Worm (Caenorhabditis elegans) whole organism, L1 larva: ENCODE measurements around the gene C06A1.7.

Experiments
- C34B4.2 ChIP-seq: sonication (generic microtip); optimal IDR thresholded peaks from 2 replicates; lab custom pipeline; 2017; ENCODE audit warnings: mild to moderate bottlenecking, missing genetic modification characterization, missing compliant biosample characterization
- F16B12.6 ChIP-seq: fragments of 150-350 bp; optimal IDR thresholded peaks from 2 replicates; lab custom pipeline; 2014; ENCODE audit warnings: missing biosample characterization, missing genetic modification characterization
- alr-1 ChIP-seq: fragments of 200-800 bp; sonication (Bioruptor generic); optimal IDR thresholded peaks from 2 replicates; lab custom pipeline; 2018; ENCODE audit warnings: borderline replicate concordance, mild to moderate bottlenecking, missing genetic modification characterization, missing compliant biosample characterization
- aly-2 ChIP-seq: fragments of 150-350 bp; optimal IDR thresholded peaks from 2 replicates; lab custom pipeline; 2014; ENCODE audit warnings: missing biosample characterization, missing genetic modification characterization
- ama-1 ChIP-seq: fragments of 150-350 bp; optimal IDR thresholded peaks from 2 replicates; lab custom pipeline; 2014
- ceh-8 ChIP-seq: fragments of 200-800 bp; sonication (Bioruptor generic); optimal IDR thresholded peaks from 2 replicates; lab custom pipeline; 2018; ENCODE audit warnings: mild to moderate bottlenecking, missing genetic modification characterization, moderate library complexity, missing compliant biosample characterization
- ceh-82 ChIP-seq, 3 experiments: fragments of 150-350 bp in 1 of 3; sonication (generic microtip) in 2 of 3; optimal IDR thresholded peaks; 2 replicates each; lab custom pipeline; 2014 to 2017; ENCODE audit warnings: missing biosample characterization in 3 of 3, missing genetic modification characterization in 3 of 3
- ceh-88 ChIP-seq: fragments of 200-800 bp; sonication (Bioruptor generic); IDR thresholded peaks from 2 replicates; pipeline ENCODE4 v1.3.6; 2022; ENCODE audit warnings: missing genetic modification characterization, missing compliant biosample characterization
- ceh-90 ChIP-seq: sonication (generic microtip); optimal IDR thresholded peaks from 2 replicates; lab custom pipeline; 2016; ENCODE audit warnings: missing genetic modification characterization, missing compliant biosample characterization
- dpl-1 ChIP-seq, 3 experiments: fragments of 150-350 bp in 2 of 3; sonication (generic microtip) in 1 of 3; optimal IDR thresholded peaks; 2 replicates each; lab custom pipeline; 2014 to 2017; ENCODE audit warnings: missing biosample characterization in 3 of 3, missing genetic modification characterization in 3 of 3, missing genetic modification reagents in 3 of 3
- efl-1 ChIP-seq, 4 experiments: fragments of 150-350 bp; optimal IDR thresholded peaks in 3 of 4; peaks in 1 of 4; 1 replicate in 1 of 4; 2 replicates in 3 of 4; lab custom pipeline; 2014; ENCODE audit warnings: missing biosample characterization in 2 of 4, missing genetic modification characterization in 2 of 4, missing genetic modification reagents in 2 of 4
- efl-3 ChIP-seq: fragments of 200-800 bp; sonication (Bioruptor generic); optimal IDR thresholded peaks from 2 replicates; lab custom pipeline; 2018; ENCODE audit warnings: mild to moderate bottlenecking, missing genetic modification characterization, missing compliant biosample characterization
- elt-2 ChIP-seq: sonication (generic microtip); optimal IDR thresholded peaks from 2 replicates; lab custom pipeline; 2016; ENCODE audit warnings: missing genetic modification characterization, mild to moderate bottlenecking, inconsistent platforms, missing compliant biosample characterization, missing genetic modification reagents
- elt-3 ChIP-seq, 6 experiments: fragments of 150-350 bp in 1 of 6; sonication (generic microtip); optimal IDR thresholded peaks; 2 replicates each; lab custom pipeline; 2017 to 2018; ENCODE audit warnings: missing biosample characterization in 6 of 6, missing genetic modification characterization in 6 of 6, inconsistent platforms in 1 of 6
- fkh-10 ChIP-seq: sonication (generic microtip); optimal IDR thresholded peaks from 2 replicates; lab custom pipeline; 2017; ENCODE audit warnings: missing biosample characterization, missing genetic modification reagents, missing genetic modification characterization
- fkh-4 ChIP-seq: sonication (generic microtip); optimal IDR thresholded peaks from 2 replicates; lab custom pipeline; 2016; ENCODE audit warnings: missing compliant biosample characterization, missing genetic modification characterization, borderline replicate concordance
- fos-1 ChIP-seq: fragments of 150-350 bp; optimal IDR thresholded peaks from 2 replicates; lab custom pipeline; 2014; ENCODE audit warnings: missing biosample characterization, missing genetic modification characterization
- grh-1 ChIP-seq: fragments of 200-800 bp; sonication (Bioruptor generic); IDR thresholded peaks from 2 replicates; pipeline ENCODE4 v1.3.6; 2022; ENCODE audit warnings: missing genetic modification reagents, missing genetic modification characterization, missing compliant biosample characterization
- hlh-4 ChIP-seq: sonication (generic microtip); optimal IDR thresholded peaks from 2 replicates; lab custom pipeline; 2016; ENCODE audit warnings: mild to moderate bottlenecking, missing genetic modification characterization, missing compliant biosample characterization
- lin-13 ChIP-seq: fragments of 150-350 bp; optimal IDR thresholded peaks from 2 replicates; lab custom pipeline; 2014; ENCODE audit warnings: missing biosample characterization, missing genetic modification reagents, missing genetic modification characterization
- lin-14 ChIP-seq: fragments of 200-800 bp; sonication (Bioruptor generic); optimal IDR thresholded peaks from 2 replicates; lab custom pipeline; 2018; ENCODE audit warnings: mild to moderate bottlenecking, missing genetic modification characterization, moderate library complexity, missing compliant biosample characterization
- lin-15B ChIP-seq: fragments of 150-350 bp; sonication (generic microtip); optimal IDR thresholded peaks from 3 replicates; lab custom pipeline; 2014; ENCODE audit warnings: missing biosample characterization, missing genetic modification characterization
- lin-35 ChIP-seq, 2 experiments: fragments of 150-350 bp; optimal IDR thresholded peaks; 2 replicates each; lab custom pipeline; 2014; ENCODE audit warnings: missing biosample characterization in 2 of 2, missing genetic modification characterization in 2 of 2, missing genetic modification reagents in 2 of 2
- lir-3 ChIP-seq: sonication (generic microtip); optimal IDR thresholded peaks from 2 replicates; lab custom pipeline; 2016; ENCODE audit warnings: mild to moderate bottlenecking, missing genetic modification characterization, moderate library complexity, missing compliant biosample characterization; ENCODE audit not compliant: poor library complexity
- mab-9 ChIP-seq: fragments of 200-800 bp; sonication (Bioruptor generic); IDR thresholded peaks from 2 replicates; pipeline ENCODE4 v1.3.6; 2022; ENCODE audit warnings: missing genetic modification reagents, missing genetic modification characterization, missing compliant biosample characterization
- mef-2 ChIP-seq: fragments of 150-350 bp; optimal IDR thresholded peaks from 2 replicates; lab custom pipeline; 2014; ENCODE audit warnings: missing biosample characterization, missing genetic modification characterization
- mep-1 ChIP-seq: fragments of 150-350 bp; optimal IDR thresholded peaks from 2 replicates; lab custom pipeline; 2014; ENCODE audit warnings: missing biosample characterization, missing genetic modification characterization
- nhr-12 ChIP-seq: sonication (generic microtip); optimal IDR thresholded peaks from 2 replicates; lab custom pipeline; 2017; ENCODE audit warnings: missing biosample characterization, missing genetic modification characterization
- nhr-19 ChIP-seq: fragments of 200-800 bp; sonication (Bioruptor generic); conservative IDR thresholded peaks from 2 replicates; pipeline ENCODE4 v1.3.6; 2022; ENCODE audit warnings: missing genetic modification characterization, missing compliant biosample characterization
- nhr-28 ChIP-seq: fragments of 150-350 bp; optimal IDR thresholded peaks from 2 replicates; lab custom pipeline; 2014; ENCODE audit warnings: missing biosample characterization, missing genetic modification characterization
- nhr-71 ChIP-seq: sonication (generic microtip); optimal IDR thresholded peaks from 2 replicates; lab custom pipeline; 2016; ENCODE audit warnings: mild to moderate bottlenecking, missing genetic modification characterization, moderate library complexity, missing compliant biosample characterization
- nhr-77 ChIP-seq: fragments of 150-350 bp; optimal IDR thresholded peaks from 2 replicates; lab custom pipeline; 2014; ENCODE audit warnings: missing biosample characterization, missing genetic modification characterization
- nhr-85 ChIP-seq: sonication (generic microtip); peaks from one replicate; lab custom pipeline; 2016; ENCODE audit warnings: missing genetic modification characterization, inconsistent platforms, missing compliant biosample characterization
- pag-3 ChIP-seq: sonication (generic microtip); optimal IDR thresholded peaks from 2 replicates; lab custom pipeline; 2017; ENCODE audit warnings: missing genetic modification characterization, mild to moderate bottlenecking, missing compliant biosample characterization, antibody characterized with exemption, borderline replicate concordance; ENCODE audit not compliant: insufficient read depth
- rnt-1 ChIP-seq: sonication (generic microtip); optimal IDR thresholded peaks from 2 replicates; lab custom pipeline; 2016; ENCODE audit warnings: mild to moderate bottlenecking, missing genetic modification characterization, moderate library complexity, missing compliant biosample characterization
- snpc-4 ChIP-seq: fragments of 150-350 bp; optimal IDR thresholded peaks from 2 replicates; lab custom pipeline; 2014; ENCODE audit warnings: missing biosample characterization, missing genetic modification characterization
- sox-4 ChIP-seq: sonication (generic microtip); optimal IDR thresholded peaks from 2 replicates; lab custom pipeline; 2016; ENCODE audit warnings: missing genetic modification characterization, missing compliant biosample characterization
- sptf-1 ChIP-seq: fragments of 150-350 bp; optimal IDR thresholded peaks from 2 replicates; lab custom pipeline; 2014; ENCODE audit warnings: missing biosample characterization, missing genetic modification characterization
- unc-130 ChIP-seq: fragments of 150-350 bp; optimal IDR thresholded peaks from 2 replicates; lab custom pipeline; 2017; ENCODE audit warnings: missing biosample characterization, missing genetic modification characterization, inconsistent platforms
- unc-30 ChIP-seq: sonication (generic microtip); optimal IDR thresholded peaks from 2 replicates; lab custom pipeline; 2017; ENCODE audit warnings: missing biosample characterization, missing genetic modification characterization
- unc-86 ChIP-seq: sonication (generic microtip); optimal IDR thresholded peaks from 2 replicates; lab custom pipeline; 2016; ENCODE audit warnings: missing genetic modification characterization, missing compliant biosample characterization
- vab-15 ChIP-seq: sonication (generic microtip); optimal IDR thresholded peaks from 2 replicates; lab custom pipeline; 2017; ENCODE audit warnings: missing genotype, mild to moderate bottlenecking, missing genetic modification characterization, missing compliant biosample characterization
- zag-1 ChIP-seq: fragments of 150-350 bp; optimal IDR thresholded peaks from 2 replicates; lab custom pipeline; 2014; ENCODE audit warnings: missing biosample characterization, missing genetic modification characterization
- ztf-11 ChIP-seq, 2 experiments: sonication (generic microtip); optimal IDR thresholded peaks; 2 replicates each; lab custom pipeline; 2016 to 2017; ENCODE audit warnings: missing genetic modification characterization in 2 of 2, missing biosample characterization in 1 of 2, missing compliant biosample characterization in 1 of 2
- ztf-4 ChIP-seq: fragments of 150-350 bp; optimal IDR thresholded peaks from 2 replicates; lab custom pipeline; 2014; ENCODE audit warnings: missing biosample characterization, missing genetic modification characterization

The C06A1.7 gene

ce11 chrII:10547803-10548693 lies 16.6 kb upstream of the C06A1.7 start (continued):
- peak; percentile 67; the same call in 1 of the 2 replicates for TF ChIP-seq mab-9 (GFP tag; lab: Robert Waterston, UW)
- no peak for TF ChIP-seq F16B12.6 (tag; lab: Kevin White, UChicago)
- no peak for TF ChIP-seq vab-15 (tag; lab: Kevin White, UChicago)
- TF ChIP-seq sox-4 (tag; lab: Kevin White, UChicago): peak; percentile 21
- no peak for TF ChIP-seq hlh-4
- TF ChIP-seq mef-2 (tag; lab: Kevin White, UChicago): peak; percentile 18
- peak; percentile 60 for TF ChIP-seq nhr-71
- peak in 1 of 2 experiments; percentile 35 for TF ChIP-seq ztf-11 (tag; optimal IDR thresholded peaks at IDR 0.05; lab: Kevin White, UChicago)
- no peak for TF ChIP-seq nhr-12 (tag; lab: Kevin White, UChicago)
- TF ChIP-seq ztf-4 (tag; lab: Kevin White, UChicago): peak; percentile 31
- TF ChIP-seq unc-86: peak; percentile 60
- TF ChIP-seq elt-3 (tag; optimal IDR thresholded peaks at IDR 0.05; lab: Kevin White, UChicago): peak in 1 of 6 experiments; percentile 18
- TF ChIP-seq grh-1: no peak; the same call in 1 of the 2 replicates
- TF ChIP-seq nhr-28: no peak
- peak; percentile 82 for TF ChIP-seq mep-1 (tag; lab: Kevin White, UChicago)
- peak; percentile 33 for TF ChIP-seq rnt-1
- TF ChIP-seq nhr-77 (tag; lab: Kevin White, UChicago): no peak
- TF ChIP-seq efl-1 (optimal IDR thresholded peaks at IDR 0.05; lab: Kevin White, UChicago): no peak
- TF ChIP-seq efl-1 (GFP tag; optimal IDR thresholded peaks at IDR 0.05 in 1 of 2; lab: Kevin White, UChicago): peak in 1 of 2 experiments; percentile 94
- TF ChIP-seq lin-13 (GFP tag; lab: Kevin White, UChicago): peak; percentile 35
- TF ChIP-seq dpl-1 (GFP tag; optimal IDR thresholded peaks at IDR 0.05; lab: Kevin White, UChicago): peak in 1 of 3 experiments; percentile 15

- TF ChIP-seq vab-15 (tag; lab: Kevin White, UChicago) (no peak), lin-14 (GFP tag; lab: Kevin White, UChicago) (peak; percentile 96), elt-2 (tag; lab: Kevin White, UChicago) (peak; percentile 47), C34B4.2 (no peak), unc-30 (tag; lab: Kevin White, UChicago) (no peak), lin-13 (GFP tag; lab: Kevin White, UChicago) (peak; percentile 94), sptf-1 (tag; lab: Kevin White, UChicago) (no peak), dpl-1 (GFP tag; optimal IDR thresholded peaks at IDR 0.05; lab: Kevin White, UChicago) (peak; percentile 44 to 59 (median 45)), nhr-19 (peak; percentile 76), nhr-85 (tag; lab: Kevin White, UChicago) (peak; percentile 92), alr-1 (no peak), fkh-4 (tag; lab: Kevin White, UChicago) (no peak), nhr-12 (tag; lab: Kevin White, UChicago) (no peak), zag-1 (no peak), ztf-4 (tag; lab: Kevin White, UChicago) (peak; percentile 87), lin-15B (tag; lab: Kevin White, UChicago) (peak; percentile 44), fkh-10 (GFP tag; lab: Kevin White, UChicago) (peak; percentile 89), ceh-82 (tag; optimal IDR thresholded peaks at IDR 0.05; lab: Kevin White, UChicago) (peak; percentile 85 to 95 (median 94)), unc-130 (tag; lab: Kevin White, UChicago) (peak; percentile 22), pag-3 (tag; lab: Kevin White, UChicago) (no peak), ztf-11 (tag; optimal IDR thresholded peaks at IDR 0.05; lab: Kevin White, UChicago) (peak in 1 of 2 experiments; percentile 72), aly-2 (tag; lab: Kevin White, UChicago) (peak; percentile 16), ceh-90 (tag; lab: Kevin White, UChicago) (no peak), efl-3 (no peak), ama-1 (peak; percentile 97), F16B12.6 (tag; lab: Kevin White, UChicago) (peak; percentile 29), lin-35 (GFP tag; optimal IDR thresholded peaks at IDR 0.05; lab: Kevin White, UChicago) (peak; percentile 72 to 77), fos-1 (tag; lab: Kevin White, UChicago) (peak; percentile 50), snpc-4 (tag; lab: Kevin White, UChicago) (peak; percentile 59), ceh-8 (GFP tag; lab: Kevin White, UChicago) (peak; percentile 15), ceh-88 (GFP tag; lab: Robert Waterston, UW) (peak; percentile 64), lir-3 (tag; lab: Kevin White, UChicago) (peak; percentile 34)
Observed at ce11 chrII:10548778-10549671, 15.7 kb upstream of the C06A1.7 start.
